Worm (Caenorhabditis elegans) whole organism, L1 larva: ENCODE measurements around the gene sri-45.

Experiments
- C04F5.9 ChIP-seq: sonication (generic microtip); optimal IDR thresholded peaks from 2 replicates; lab custom pipeline; 2016; ENCODE audit warnings: missing genetic modification characterization, missing compliant biosample characterization
- F16B12.6 ChIP-seq: fragments of 150-350 bp; optimal IDR thresholded peaks from 2 replicates; lab custom pipeline; 2014; ENCODE audit warnings: missing biosample characterization, missing genetic modification characterization
- ceh-63 ChIP-seq: fragments of 200-800 bp; sonication (Bioruptor generic); optimal IDR thresholded peaks from 2 replicates; lab custom pipeline; 2018; ENCODE audit warnings: mild to moderate bottlenecking, missing genetic modification characterization, missing compliant biosample characterization
- ceh-82 ChIP-seq, 3 experiments: fragments of 150-350 bp in 1 of 3; sonication (generic microtip) in 2 of 3; optimal IDR thresholded peaks; 2 replicates each; lab custom pipeline; 2014 to 2017; ENCODE audit warnings: missing biosample characterization in 3 of 3, missing genetic modification characterization in 3 of 3
- dpl-1 ChIP-seq, 3 experiments: fragments of 150-350 bp in 2 of 3; sonication (generic microtip) in 1 of 3; optimal IDR thresholded peaks; 2 replicates each; lab custom pipeline; 2014 to 2017; ENCODE audit warnings: missing biosample characterization in 3 of 3, missing genetic modification characterization in 3 of 3, missing genetic modification reagents in 3 of 3
- efl-1 ChIP-seq, 4 experiments: fragments of 150-350 bp; optimal IDR thresholded peaks in 3 of 4; peaks in 1 of 4; 1 replicate in 1 of 4; 2 replicates in 3 of 4; lab custom pipeline; 2014; ENCODE audit warnings: missing biosample characterization in 2 of 4, missing genetic modification characterization in 2 of 4, missing genetic modification reagents in 2 of 4
- egl-27 ChIP-seq, 2 experiments: fragments of 150-350 bp in 1 of 2; sonication (generic microtip); optimal IDR thresholded peaks; 3 replicates each; lab custom pipeline; 2017 to 2018; ENCODE audit warnings: missing biosample characterization in 2 of 2, missing genetic modification characterization in 2 of 2, missing genetic modification reagents in 2 of 2
- elt-2 ChIP-seq: sonication (generic microtip); optimal IDR thresholded peaks from 2 replicates; lab custom pipeline; 2016; ENCODE audit warnings: missing genetic modification characterization, mild to moderate bottlenecking, inconsistent platforms, missing compliant biosample characterization, missing genetic modification reagents
- elt-3 ChIP-seq, 6 experiments: fragments of 150-350 bp in 1 of 6; sonication (generic microtip); optimal IDR thresholded peaks; 2 replicates each; lab custom pipeline; 2017 to 2018; ENCODE audit warnings: missing biosample characterization in 6 of 6, missing genetic modification characterization in 6 of 6, inconsistent platforms in 1 of 6
- fkh-10 ChIP-seq: sonication (generic microtip); optimal IDR thresholded peaks from 2 replicates; lab custom pipeline; 2017; ENCODE audit warnings: missing biosample characterization, missing genetic modification reagents, missing genetic modification characterization
- fkh-4 ChIP-seq: sonication (generic microtip); optimal IDR thresholded peaks from 2 replicates; lab custom pipeline; 2016; ENCODE audit warnings: missing compliant biosample characterization, missing genetic modification characterization, borderline replicate concordance
- fkh-8 ChIP-seq: sonication (generic microtip); optimal IDR thresholded peaks from 2 replicates; lab custom pipeline; 2016; ENCODE audit warnings: mild to moderate bottlenecking, missing genetic modification characterization, missing compliant biosample characterization
- grh-1 ChIP-seq: fragments of 200-800 bp; sonication (Bioruptor generic); IDR thresholded peaks from 2 replicates; pipeline ENCODE4 v1.3.6; 2022; ENCODE audit warnings: missing genetic modification reagents, missing genetic modification characterization, missing compliant biosample characterization
- hlh-17 ChIP-seq: fragments of 200-800 bp; sonication (Bioruptor generic); optimal IDR thresholded peaks from 2 replicates; lab custom pipeline; 2018; ENCODE audit warnings: missing genetic modification characterization, mild to moderate bottlenecking, missing compliant biosample characterization, moderate library complexity, borderline replicate concordance
- hpl-2 ChIP-seq: fragments of 150-350 bp; optimal IDR thresholded peaks from 2 replicates; lab custom pipeline; 2014; ENCODE audit warnings: missing biosample characterization, missing genetic modification reagents, missing genetic modification characterization
- lin-13 ChIP-seq: fragments of 150-350 bp; optimal IDR thresholded peaks from 2 replicates; lab custom pipeline; 2014; ENCODE audit warnings: missing biosample characterization, missing genetic modification reagents, missing genetic modification characterization
- lin-14 ChIP-seq: fragments of 200-800 bp; sonication (Bioruptor generic); optimal IDR thresholded peaks from 2 replicates; lab custom pipeline; 2018; ENCODE audit warnings: mild to moderate bottlenecking, missing genetic modification characterization, moderate library complexity, missing compliant biosample characterization
- lin-35 ChIP-seq, 2 experiments: fragments of 150-350 bp; optimal IDR thresholded peaks; 2 replicates each; lab custom pipeline; 2014; ENCODE audit warnings: missing biosample characterization in 2 of 2, missing genetic modification characterization in 2 of 2, missing genetic modification reagents in 2 of 2
- lin-39 ChIP-seq: fragments of 150-350 bp; optimal IDR thresholded peaks from 2 replicates; lab custom pipeline; 2014; ENCODE audit warnings: missing biosample characterization, missing genetic modification reagents, missing genetic modification characterization
- lir-3 ChIP-seq: sonication (generic microtip); optimal IDR thresholded peaks from 2 replicates; lab custom pipeline; 2016; ENCODE audit warnings: mild to moderate bottlenecking, missing genetic modification characterization, moderate library complexity, missing compliant biosample characterization; ENCODE audit not compliant: poor library complexity
- lsy-2 ChIP-seq, 2 experiments: fragments of 150-350 bp; optimal IDR thresholded peaks; 2 replicates each; lab custom pipeline; 2014; ENCODE audit warnings: missing biosample characterization in 2 of 2, missing genetic modification characterization in 2 of 2
- nhr-11 ChIP-seq: fragments of 150-350 bp; optimal IDR thresholded peaks from 2 replicates; lab custom pipeline; 2014; ENCODE audit warnings: missing biosample characterization, missing genetic modification characterization
- nhr-12 ChIP-seq: sonication (generic microtip); optimal IDR thresholded peaks from 2 replicates; lab custom pipeline; 2017; ENCODE audit warnings: missing biosample characterization, missing genetic modification characterization
- nhr-20 ChIP-seq: sonication (generic microtip); optimal IDR thresholded peaks from 2 replicates; lab custom pipeline; 2016; ENCODE audit warnings: mild to moderate bottlenecking, missing genetic modification characterization, missing compliant biosample characterization
- nhr-28 ChIP-seq: fragments of 150-350 bp; optimal IDR thresholded peaks from 2 replicates; lab custom pipeline; 2014; ENCODE audit warnings: missing biosample characterization, missing genetic modification characterization
- nhr-84 ChIP-seq: sonication (generic microtip); optimal IDR thresholded peaks from 2 replicates; lab custom pipeline; 2017; ENCODE audit warnings: missing biosample characterization, missing genetic modification characterization
- pag-3 ChIP-seq: sonication (generic microtip); optimal IDR thresholded peaks from 2 replicates; lab custom pipeline; 2017; ENCODE audit warnings: missing genetic modification characterization, mild to moderate bottlenecking, missing compliant biosample characterization, antibody characterized with exemption, borderline replicate concordance; ENCODE audit not compliant: insufficient read depth
- rnt-1 ChIP-seq: sonication (generic microtip); optimal IDR thresholded peaks from 2 replicates; lab custom pipeline; 2016; ENCODE audit warnings: mild to moderate bottlenecking, missing genetic modification characterization, moderate library complexity, missing compliant biosample characterization
- skn-1 ChIP-seq: fragments of 150-350 bp; optimal IDR thresholded peaks from 2 replicates; lab custom pipeline; 2014; ENCODE audit warnings: missing biosample characterization, missing genetic modification characterization
- snpc-4 ChIP-seq: fragments of 150-350 bp; optimal IDR thresholded peaks from 2 replicates; lab custom pipeline; 2014; ENCODE audit warnings: missing biosample characterization, missing genetic modification characterization
- snu-23 ChIP-seq: sonication (generic microtip); optimal IDR thresholded peaks from 2 replicates; lab custom pipeline; 2016; ENCODE audit warnings: missing genetic modification characterization, missing compliant biosample characterization
- sox-4 ChIP-seq: sonication (generic microtip); optimal IDR thresholded peaks from 2 replicates; lab custom pipeline; 2016; ENCODE audit warnings: missing genetic modification characterization, missing compliant biosample characterization
- sptf-1 ChIP-seq: fragments of 150-350 bp; optimal IDR thresholded peaks from 2 replicates; lab custom pipeline; 2014; ENCODE audit warnings: missing biosample characterization, missing genetic modification characterization
- swsn-7 ChIP-seq: sonication (generic microtip); optimal IDR thresholded peaks from 2 replicates; lab custom pipeline; 2016; ENCODE audit warnings: missing genetic modification characterization, missing compliant biosample characterization
- tbx-2 ChIP-seq: sonication (generic microtip); optimal IDR thresholded peaks from 2 replicates; lab custom pipeline; 2016; ENCODE audit warnings: missing genetic modification characterization, missing compliant biosample characterization
- unc-30 ChIP-seq: sonication (generic microtip); optimal IDR thresholded peaks from 2 replicates; lab custom pipeline; 2017; ENCODE audit warnings: missing biosample characterization, missing genetic modification characterization
- vab-15 ChIP-seq: sonication (generic microtip); optimal IDR thresholded peaks from 2 replicates; lab custom pipeline; 2017; ENCODE audit warnings: missing genotype, mild to moderate bottlenecking, missing genetic modification characterization, missing compliant biosample characterization
- xbp-1 ChIP-seq: sonication (generic microtip); optimal IDR thresholded peaks from 2 replicates; lab custom pipeline; 2016; ENCODE audit warnings: missing genetic modification characterization, missing compliant biosample characterization
- ztf-11 ChIP-seq, 2 experiments: sonication (generic microtip); optimal IDR thresholded peaks; 2 replicates each; lab custom pipeline; 2016 to 2017; ENCODE audit warnings: missing genetic modification characterization in 2 of 2, missing biosample characterization in 1 of 2, missing compliant biosample characterization in 1 of 2

The sri-45 gene

ce11 chrII:622478-622877 is 39.1 kb downstream of the sri-45 start:
- TF ChIP-seq efl-1 (optimal IDR thresholded peaks at IDR 0.05; lab: Kevin White, UChicago) (peak; percentile 64 to 80), efl-1 (GFP tag; optimal IDR thresholded peaks at IDR 0.05 in 1 of 2; lab: Kevin White, UChicago) (peak; percentile 22 to 87), xbp-1 (tag; lab: Kevin White, UChicago) (peak; percentile 28), swsn-7 (peak; percentile 9), F16B12.6 (tag; lab: Kevin White, UChicago) (peak; percentile 6), dpl-1 (GFP tag; optimal IDR thresholded peaks at IDR 0.05; lab: Kevin White, UChicago) (peak in 1 of 3 experiments; percentile 8), lin-14 (GFP tag; lab: Kevin White, UChicago) (peak; percentile 66), elt-3 (tag; optimal IDR thresholded peaks at IDR 0.05; lab: Kevin White, UChicago) (no peak), tbx-2 (tag; lab: Kevin White, UChicago) (no peak), ceh-82 (tag; optimal IDR thresholded peaks at IDR 0.05; lab: Kevin White, UChicago) (peak in 1 of 3 experiments; percentile 28), elt-2 (no peak), fkh-8 (tag; lab: Kevin White, UChicago) (peak; percentile 13), ceh-63 (GFP tag; lab: Kevin White, UChicago) (no peak), lsy-2 (tag; optimal IDR thresholded peaks at IDR 0.05; lab: Kevin White, UChicago) (peak in 1 of 2 experiments; percentile 8), nhr-84 (no peak), rnt-1 (peak; percentile 54), lin-39 (tag; lab: Kevin White, UChicago) (no peak), skn-1 (tag; lab: Kevin White, UChicago) (peak; percentile 16), lin-13 (GFP tag; lab: Kevin White, UChicago) (peak; percentile 2), fkh-4 (tag; lab: Kevin White, UChicago) (no peak), lin-35 (GFP tag; optimal IDR thresholded peaks at IDR 0.05; lab: Kevin White, UChicago) (peak in 1 of 2 experiments; percentile 35)

DNA sequence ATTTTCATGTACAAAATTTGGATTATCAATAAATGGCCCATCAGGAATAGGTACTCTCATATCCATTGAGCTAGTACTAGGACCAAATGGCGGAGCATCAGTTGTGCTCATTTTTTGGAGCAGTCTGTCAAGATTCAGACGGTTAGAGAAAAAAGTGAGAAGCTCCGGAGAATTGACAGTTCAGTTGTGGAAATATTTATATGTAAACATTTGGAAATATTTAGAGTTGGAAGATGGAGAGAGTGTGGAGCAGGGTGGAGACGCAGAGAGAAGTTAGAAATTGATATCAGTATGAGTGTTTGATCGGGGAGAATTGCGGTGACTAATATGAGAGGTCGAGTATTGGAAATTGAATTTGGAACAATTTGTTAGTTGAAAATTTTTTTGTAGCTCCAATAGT is 40.5 kb downstream of the sri-45 start:
- TF ChIP-seq ztf-11 (tag; optimal IDR thresholded peaks at IDR 0.05; lab: Kevin White, UChicago), result no peak
- TF ChIP-seq fkh-10 (GFP tag; lab: Kevin White, UChicago), result no peak
- TF ChIP-seq lin-35 (GFP tag; optimal IDR thresholded peaks at IDR 0.05; lab: Kevin White, UChicago), result peak in 1 of 2 experiments; percentile 18
- no peak for TF ChIP-seq nhr-12
- peak; percentile 15 for TF ChIP-seq elt-2
- no peak for TF ChIP-seq unc-30 (tag; lab: Kevin White, UChicago)
- TF ChIP-seq lir-3 (tag; lab: Kevin White, UChicago), result no peak
- TF ChIP-seq lin-14 (GFP tag; lab: Kevin White, UChicago), result no peak
- TF ChIP-seq, all 84 proteins: peak for 2

- TF ChIP-seq hpl-2 (GFP tag; lab: Kevin White, UChicago) (no peak), vab-15 (no peak), sptf-1 (tag; lab: Kevin White, UChicago) (no peak), sox-4 (no peak), lin-14 (GFP tag; lab: Kevin White, UChicago) (no peak), nhr-20 (no peak), grh-1 (no peak), lin-35 (GFP tag; optimal IDR thresholded peaks at IDR 0.05; lab: Kevin White, UChicago) (no peak), snpc-4 (tag; lab: Kevin White, UChicago) (no peak), nhr-12 (no peak), pag-3 (no peak), nhr-11 (tag; lab: Kevin White, UChicago) (no peak), C04F5.9 (tag; lab: Kevin White, UChicago) (no peak), egl-27 (tag; optimal IDR thresholded peaks at IDR 0.05; lab: Kevin White, UChicago) (no peak), ceh-82 (tag; optimal IDR thresholded peaks at IDR 0.05; lab: Kevin White, UChicago) (no peak), swsn-7 (no peak), tbx-2 (tag; lab: Kevin White, UChicago) (no peak), snu-23 (GFP tag; lab: Kevin White, UChicago) (no peak), hlh-17 (no peak), nhr-28 (no peak)
- TF ChIP-seq, all 84 proteins: peak for 0
These were observed 46.9 kb downstream of the sri-45 start for ce11 chrII:614701-615100.
